Worm (Caenorhabditis elegans) whole organism, late embryonic: ENCODE data around the gene clh-1.

Experiments
- C08G9.2 ChIP-seq: sonication (generic microtip); optimal IDR thresholded peaks from 2 replicates; lab custom pipeline; 2016; ENCODE audit warnings: mild to moderate bottlenecking, missing genetic modification characterization, moderate library complexity, missing compliant biosample characterization
- C38D4.7 ChIP-seq: fragments of 200-800 bp; sonication (Bioruptor generic); optimal IDR thresholded peaks from 2 replicates; lab custom pipeline; 2018; ENCODE audit warnings: mild to moderate bottlenecking, missing genetic modification characterization, moderate library complexity, missing compliant biosample characterization
- F13H6.1 ChIP-seq: sonication (generic microtip); optimal IDR thresholded peaks from 2 replicates; lab custom pipeline; 2016; ENCODE audit warnings: missing genetic modification characterization, missing compliant biosample characterization
- T23F11.4 ChIP-seq: fragments of 200-800 bp; sonication (Bioruptor generic); optimal IDR thresholded peaks from 2 replicates; lab custom pipeline; 2018; ENCODE audit warnings: mild to moderate bottlenecking, missing genetic modification characterization, missing compliant biosample characterization
- Y22D7AL.16 ChIP-seq: sonication (generic microtip); optimal IDR thresholded peaks from 2 replicates; lab custom pipeline; 2016; ENCODE audit warnings: missing genetic modification characterization, missing compliant biosample characterization
- ahr-1 ChIP-seq: sonication (generic microtip); optimal IDR thresholded peaks from 2 replicates; lab custom pipeline; 2016; ENCODE audit warnings: missing genetic modification characterization, missing compliant biosample characterization
- ama-1 ChIP-seq: fragments of 150-350 bp; optimal IDR thresholded peaks from 2 replicates; lab custom pipeline; 2014
- ceh-18 ChIP-seq: sonication (generic microtip); optimal IDR thresholded peaks from 2 replicates; lab custom pipeline; 2016; ENCODE audit warnings: missing genetic modification characterization, missing compliant biosample characterization
- ceh-19 ChIP-seq: fragments of 200-800 bp; sonication (Bioruptor generic); optimal IDR thresholded peaks from 2 replicates; lab custom pipeline; 2018; ENCODE audit warnings: mild to moderate bottlenecking, missing genetic modification characterization, missing compliant biosample characterization
- ceh-2 ChIP-seq: sonication (generic microtip); optimal IDR thresholded peaks from 2 replicates; lab custom pipeline; 2016; ENCODE audit warnings: missing genotype, missing genetic modification characterization, missing compliant biosample characterization
- ceh-22 ChIP-seq: sonication (generic microtip); optimal IDR thresholded peaks from 2 replicates; lab custom pipeline; 2017; ENCODE audit warnings: missing biosample characterization, missing genetic modification characterization
- ceh-31 ChIP-seq: sonication (generic microtip); optimal IDR thresholded peaks from 2 replicates; lab custom pipeline; 2016; ENCODE audit warnings: missing genetic modification characterization, missing compliant biosample characterization
- ceh-34 ChIP-seq: sonication (generic microtip); optimal IDR thresholded peaks from 2 replicates; lab custom pipeline; 2016; ENCODE audit warnings: mild to moderate bottlenecking, missing genetic modification characterization, missing compliant biosample characterization
- ceh-48 ChIP-seq: sonication (generic microtip); optimal IDR thresholded peaks from 2 replicates; lab custom pipeline; 2016; ENCODE audit warnings: missing genetic modification characterization, inconsistent platforms, missing compliant biosample characterization
- ceh-6 ChIP-seq: fragments of 200-800 bp; sonication (Bioruptor generic); optimal IDR thresholded peaks from 2 replicates; lab custom pipeline; 2018; ENCODE audit warnings: mild to moderate bottlenecking, missing genetic modification characterization, missing compliant biosample characterization
- ceh-9 ChIP-seq: sonication (generic microtip); optimal IDR thresholded peaks from 2 replicates; lab custom pipeline; 2016; ENCODE audit warnings: mild to moderate bottlenecking, missing genetic modification characterization, inconsistent platforms, missing compliant biosample characterization
- dmd-4 ChIP-seq: sonication (generic microtip); optimal IDR thresholded peaks from 2 replicates; lab custom pipeline; 2016; ENCODE audit warnings: borderline replicate concordance, missing genetic modification characterization, missing compliant biosample characterization
- dve-1 ChIP-seq: sonication (generic microtip); optimal IDR thresholded peaks from 2 replicates; lab custom pipeline; 2017; ENCODE audit warnings: antibody characterized with exemption, mild to moderate bottlenecking, missing genetic modification characterization, missing compliant biosample characterization
- eyg-1 ChIP-seq: sonication (generic microtip); optimal IDR thresholded peaks from 2 replicates; lab custom pipeline; 2016; ENCODE audit warnings: missing genotype, missing genetic modification characterization, missing compliant biosample characterization
- gmeb-2 ChIP-seq: sonication (generic microtip); optimal IDR thresholded peaks from 2 replicates; lab custom pipeline; 2016; ENCODE audit warnings: missing genetic modification characterization, inconsistent platforms, missing compliant biosample characterization
- hlh-13 ChIP-seq: fragments of 200-800 bp; sonication (Bioruptor generic); optimal IDR thresholded peaks from 2 replicates; lab custom pipeline; 2018; ENCODE audit warnings: mild to moderate bottlenecking, missing genetic modification characterization, missing compliant biosample characterization
- hlh-15 ChIP-seq: sonication (generic microtip); optimal IDR thresholded peaks from 2 replicates; lab custom pipeline; 2016; ENCODE audit warnings: missing genetic modification characterization, missing compliant biosample characterization
- hlh-30 ChIP-seq: sonication (generic microtip); optimal IDR thresholded peaks from 2 replicates; lab custom pipeline; 2017; ENCODE audit warnings: antibody characterized with exemption, missing genetic modification characterization, missing compliant biosample characterization; ENCODE audit not compliant: insufficient read depth
- nfya-1 ChIP-seq: sonication (generic microtip); optimal IDR thresholded peaks from 2 replicates; lab custom pipeline; 2017; ENCODE audit warnings: missing genetic modification characterization, mild to moderate bottlenecking, missing compliant biosample characterization, antibody characterized with exemption, moderate library complexity
- pha-2 ChIP-seq: sonication (generic microtip); optimal IDR thresholded peaks from 2 replicates; lab custom pipeline; 2017; ENCODE audit warnings: mild to moderate bottlenecking, missing genetic modification characterization, missing compliant biosample characterization
- pha-4 ChIP-seq: fragments of 150-350 bp; optimal IDR thresholded peaks from 2 replicates; lab custom pipeline; 2018; ENCODE audit warnings: missing biosample characterization, missing genetic modification reagents, missing genetic modification characterization
- pqm-1 ChIP-seq: sonication (generic microtip); optimal IDR thresholded peaks from 2 replicates; lab custom pipeline; 2016; ENCODE audit warnings: missing genetic modification characterization, missing compliant biosample characterization
- pros-1 ChIP-seq: fragments of 150-350 bp; optimal IDR thresholded peaks from 2 replicates; lab custom pipeline; 2014; ENCODE audit warnings: missing biosample characterization, missing genetic modification reagents, missing genetic modification characterization
- ref-2 ChIP-seq: sonication (generic microtip); optimal IDR thresholded peaks from 2 replicates; lab custom pipeline; 2016; ENCODE audit warnings: missing genetic modification characterization, missing compliant biosample characterization
- rnt-1 ChIP-seq: sonication (generic microtip); optimal IDR thresholded peaks from 2 replicates; lab custom pipeline; 2016; ENCODE audit warnings: missing genetic modification characterization, missing compliant biosample characterization
- sdc-2 ChIP-seq: sonication (generic microtip); optimal IDR thresholded peaks from 2 replicates; lab custom pipeline; 2016; ENCODE audit warnings: missing genotype, missing genetic modification characterization, missing compliant biosample characterization
- sox-2 ChIP-seq: fragments of 200-800 bp; sonication (Bioruptor generic); IDR thresholded peaks from 2 replicates; pipeline ENCODE4 v1.3.6; 2022; ENCODE audit warnings: missing genetic modification reagents, missing genetic modification characterization, missing compliant biosample characterization
- sox-4 ChIP-seq: sonication (generic microtip); optimal IDR thresholded peaks from 2 replicates; lab custom pipeline; 2017; ENCODE audit warnings: mild to moderate bottlenecking, missing genetic modification characterization, inconsistent platforms, missing compliant biosample characterization
- syd-9 ChIP-seq: sonication (generic microtip); optimal IDR thresholded peaks from 2 replicates; lab custom pipeline; 2016; ENCODE audit warnings: mild to moderate bottlenecking, missing genetic modification characterization, moderate library complexity, missing compliant biosample characterization
- tbx-2 ChIP-seq: sonication (generic microtip); optimal IDR thresholded peaks from 2 replicates; lab custom pipeline; 2016; ENCODE audit warnings: missing genetic modification characterization, missing compliant biosample characterization
- unc-3 ChIP-seq, 2 experiments: fragments of 200-800 bp in 1 of 2; sonication (Bioruptor generic) in 1 of 2; sonication (generic microtip) in 1 of 2; conservative IDR thresholded peaks in 1 of 2; optimal IDR thresholded peaks in 1 of 2; 2 replicates each; pipeline versions ENCODE4 v1.3.6 to Lab custom; 2016 to 2022; ENCODE audit warnings: missing compliant biosample characterization in 2 of 2, missing genetic modification characterization in 2 of 2, missing genetic modification reagents in 1 of 2
- unc-55 ChIP-seq: sonication (generic microtip); optimal IDR thresholded peaks from 2 replicates; lab custom pipeline; 2017; ENCODE audit warnings: missing biosample characterization, missing genetic modification reagents, missing genetic modification characterization
- unc-86 ChIP-seq: sonication (generic microtip); optimal IDR thresholded peaks from 2 replicates; lab custom pipeline; 2016; ENCODE audit warnings: missing genetic modification characterization, missing compliant biosample characterization

clh-1 gene

ce11 chrII:11889420-11890075 is 33.3 kb upstream of the clh-1 start:
- peak; percentile 11 for TF ChIP-seq tbx-2
- no peak for TF ChIP-seq Y22D7AL.16 (tag; lab: Kevin White, UChicago)
- TF ChIP-seq C08G9.2, result peak; percentile 20
- no peak for TF ChIP-seq F13H6.1 (tag; lab: Kevin White, UChicago)
- no peak for TF ChIP-seq pha-4 (tag; lab: Kevin White, UChicago)
- peak; percentile 67 for TF ChIP-seq ama-1
- TF ChIP-seq rnt-1, result peak; percentile 8
- no peak for TF ChIP-seq syd-9 (tag; lab: Kevin White, UChicago)
- TF ChIP-seq sox-4 (tag; lab: Kevin White, UChicago), result no peak
- no peak for TF ChIP-seq dve-1 (tag; lab: Kevin White, UChicago)
- peak; percentile 19 for TF ChIP-seq eyg-1 (tag; lab: Kevin White, UChicago)
- no peak for TF ChIP-seq gmeb-2
- no peak for TF ChIP-seq C38D4.7
- TF ChIP-seq pros-1 (tag; lab: Kevin White, UChicago), result no peak
- peak; percentile 31 for TF ChIP-seq sdc-2 (tag; lab: Kevin White, UChicago)
- TF ChIP-seq ref-2 (tag; lab: Kevin White, UChicago), result peak; percentile 54
- TF ChIP-seq unc-86 (tag; lab: Kevin White, UChicago), result no peak
- no peak for TF ChIP-seq hlh-13 (GFP tag; lab: Kevin White, UChicago)
- no peak for TF ChIP-seq ceh-9 (tag; lab: Kevin White, UChicago)
- peak; percentile 16 for TF ChIP-seq ceh-2 (tag; lab: Kevin White, UChicago)
- TF ChIP-seq sox-2 (GFP tag; lab: Robert Waterston, UW), result no peak
- no peak for TF ChIP-seq T23F11.4 (GFP tag; lab: Kevin White, UChicago)
- no peak for TF ChIP-seq hlh-15 (tag; lab: Kevin White, UChicago)
- TF ChIP-seq unc-55 (GFP tag; lab: Kevin White, UChicago), result peak; percentile 60
- peak; percentile 8 for TF ChIP-seq dmd-4 (tag; lab: Kevin White, UChicago)
- TF ChIP-seq ceh-34 (tag; lab: Kevin White, UChicago), result peak; percentile 7
- no peak for TF ChIP-seq ahr-1 (tag; lab: Kevin White, UChicago)
- TF ChIP-seq ceh-48 (tag; lab: Kevin White, UChicago), result no peak
- peak; percentile 23 for TF ChIP-seq ceh-31 (tag; lab: Kevin White, UChicago)
- peak; percentile 26 for TF ChIP-seq ceh-18 (tag; lab: Kevin White, UChicago)
- TF ChIP-seq nfya-1 (tag; lab: Kevin White, UChicago), result peak; percentile 28
- no peak for TF ChIP-seq pha-2
- TF ChIP-seq ceh-6 (GFP tag; lab: Kevin White, UChicago), result peak; percentile 25
- TF ChIP-seq ceh-19 (GFP tag; lab: Kevin White, UChicago), result no peak
- no peak for TF ChIP-seq unc-3 (GFP tag; conservative IDR thresholded peaks at IDR 0.05; lab: Robert Waterston, UW)
- no peak for TF ChIP-seq unc-3 (tag; optimal IDR thresholded peaks at IDR 0.05; lab: Kevin White, UChicago)
- peak; percentile 84 for TF ChIP-seq hlh-30
- TF ChIP-seq pqm-1 (tag; lab: Kevin White, UChicago), result no peak

DNA sequence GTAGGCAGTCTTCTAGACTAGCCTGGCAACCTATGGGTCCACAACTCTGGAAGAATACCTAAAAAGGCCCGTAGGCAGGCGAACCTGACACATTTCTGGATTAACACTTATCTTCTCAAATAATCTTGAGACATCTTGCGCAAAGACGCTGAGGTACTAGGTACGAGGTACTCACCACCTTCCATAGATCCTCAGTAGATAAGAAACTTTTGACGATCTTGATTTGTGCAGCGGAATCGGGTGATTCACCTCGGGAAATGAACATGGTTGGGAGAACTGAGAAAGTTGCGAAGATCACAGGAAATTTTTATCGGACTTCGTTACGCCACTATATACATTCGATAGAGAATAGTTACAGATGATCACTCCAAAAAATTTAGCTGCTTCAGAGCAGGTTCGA is 31.9 kb upstream of the clh-1 start:
- TF ChIP-seq ceh-22, result no peak
- TF ChIP-seq sdc-2 (tag; lab: Kevin White, UChicago), result no peak
- TF ChIP-seq tbx-2, result no peak
- TF ChIP-seq unc-55 (GFP tag; lab: Kevin White, UChicago), result no peak

DNA sequence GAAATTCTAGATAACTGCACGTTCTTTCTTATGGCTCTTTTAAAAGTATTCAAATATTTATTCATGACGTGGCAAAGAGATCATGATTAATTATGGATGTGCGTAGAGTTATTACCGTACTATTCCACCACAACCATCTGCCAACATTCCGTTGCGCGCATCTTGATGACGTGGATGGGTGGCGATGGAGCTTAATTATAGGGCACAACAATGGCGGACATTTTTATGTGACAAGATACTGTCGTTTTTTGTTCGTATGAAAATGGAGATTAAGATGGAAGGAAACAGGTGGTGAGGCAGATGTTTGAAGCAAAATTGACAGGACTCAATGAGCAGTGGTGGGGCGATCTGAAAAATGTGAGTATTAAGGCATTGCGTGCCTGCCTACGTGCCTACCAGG is 31.5 kb upstream of the clh-1 start:
- no peak for TF ChIP-seq dmd-4 (tag; lab: Kevin White, UChicago)
- TF ChIP-seq tbx-2, result peak; percentile 30
- TF ChIP-seq, all 69 proteins: peak for 1
